Worm (Caenorhabditis elegans): ENCODE results near the gene tsfm-1.

tsfm-1 gene

DNA sequence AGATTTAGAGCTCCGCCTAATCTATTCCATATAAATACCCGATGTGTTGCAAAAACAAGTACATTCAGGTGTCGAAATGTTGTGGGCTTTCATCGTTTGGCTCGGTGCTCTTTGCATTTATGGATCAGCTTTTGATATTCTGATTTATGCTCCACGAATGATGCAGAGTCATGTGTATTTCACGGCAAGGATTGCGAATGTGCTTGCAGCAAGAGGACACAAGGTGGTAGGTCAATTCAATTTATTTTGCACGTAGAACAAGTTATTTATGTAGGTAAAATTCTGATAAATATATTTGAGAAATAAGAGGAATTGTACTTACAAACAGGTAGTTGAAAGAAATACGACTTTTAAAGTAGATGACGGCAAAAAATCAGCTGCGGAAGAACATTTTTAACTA lies 12.4 kb downstream of the tsfm-1 start, which contains the start of gene ugt-56:
Gene ugt-56 (plus strand): TSS at position 61 of the 400 bp plus-strand sequence.
- no peak for TF ChIP-seq hnd-1 (tag; optimal IDR thresholded peaks at IDR 0.05)
- TF ChIP-seq tbx-37 (GFP tag; conservative IDR thresholded peaks at IDR 0.05), result no peak
- TF ChIP-seq hmg-4 (GFP tag; optimal IDR thresholded peaks at IDR 0.05), result no peak
- TF ChIP-seq F13C5.2 (tag; optimal IDR thresholded peaks at IDR 0.05), result no peak

DNA sequence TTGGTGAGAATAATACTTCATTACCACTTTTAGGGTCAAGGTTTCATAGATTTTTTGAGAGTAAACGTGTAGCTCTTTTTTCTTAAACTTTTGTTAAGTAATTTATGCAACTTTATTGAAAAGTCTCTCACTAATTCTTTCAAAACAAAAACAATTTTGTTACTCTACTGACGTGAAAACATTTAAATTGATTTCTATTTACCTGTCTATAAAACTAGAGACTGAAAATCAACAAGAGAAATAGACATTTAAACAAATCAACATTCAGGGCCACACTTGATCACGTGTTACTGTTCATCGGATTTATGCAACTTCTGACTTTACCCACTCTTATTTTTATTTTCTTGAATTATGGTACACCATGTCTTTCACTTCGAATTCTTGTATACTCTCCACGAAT lies 15.0 kb downstream of the tsfm-1 start, which contains the start of gene ugt-55:
Gene ugt-55 (plus strand): TSS at position 301 of the 400 bp plus-strand sequence.
- TF ChIP-seq tbx-11 (GFP tag; IDR thresholded peaks at IDR 0.05), result no peak
- TF ChIP-seq F13C5.2 (tag; optimal IDR thresholded peaks at IDR 0.05), result no peak
- no peak for TF ChIP-seq tbx-37 (GFP tag; conservative IDR thresholded peaks at IDR 0.05)
- no peak for TF ChIP-seq hnd-1 (tag; optimal IDR thresholded peaks at IDR 0.05)

ce11 chrV:12255343-12255742 lies 16.0 kb downstream of the tsfm-1 start, which contains the start of gene T04H1.12:
TSS of gene T04H1.12 (plus strand) at chrV:12255643.
- TF ChIP-seq tbx-37 (GFP tag; conservative IDR thresholded peaks at IDR 0.05), result no peak
- no peak for TF ChIP-seq ceh-13 (GFP tag; optimal IDR thresholded peaks at IDR 0.05)
- TF ChIP-seq sea-1 (GFP tag; conservative IDR thresholded peaks at IDR 0.05), result no peak
- TF ChIP-seq hmbx-1 (tag; optimal IDR thresholded peaks at IDR 0.05), result no peak
- TF ChIP-seq scrt-1 (GFP tag; IDR thresholded peaks at IDR 0.05), result no peak
- TF ChIP-seq ceh-36 (tag; optimal IDR thresholded peaks at IDR 0.05), result no peak
- no peak for TF ChIP-seq hmg-4 (GFP tag; optimal IDR thresholded peaks at IDR 0.05)

DNA sequence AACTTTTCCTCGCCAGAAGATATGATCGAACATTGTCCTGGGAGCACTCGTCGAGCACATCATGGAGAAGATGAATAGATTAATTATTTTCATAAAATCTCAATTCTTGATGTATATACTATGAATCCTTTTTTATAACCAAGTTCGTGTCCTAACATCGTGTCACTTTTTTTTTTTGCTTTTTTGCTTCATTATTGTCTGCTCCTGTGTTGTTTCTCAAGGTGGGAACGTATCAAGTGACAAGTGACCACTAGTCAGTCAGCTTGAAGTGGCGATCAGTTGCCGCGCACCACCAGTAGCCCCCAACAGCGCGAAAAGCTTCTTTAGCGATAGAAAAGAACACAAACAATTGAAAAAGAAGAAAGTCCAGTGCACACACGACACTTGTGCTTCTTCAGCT lies 19.1 kb downstream of the tsfm-1 start, which contains the start of gene lrx-1:
Gene lrx-1 (plus strand): TSS at position 301 of the 400 bp plus-strand sequence.
- TF ChIP-seq tra-4 (tag; optimal IDR thresholded peaks at IDR 0.05), result no peak
- no peak for TF ChIP-seq flt-1 (GFP tag; IDR thresholded peaks at IDR 0.05)
- no peak for TF ChIP-seq B0310.2 (tag; optimal IDR thresholded peaks at IDR 0.05)
- no peak for TF ChIP-seq tbx-11 (GFP tag; IDR thresholded peaks at IDR 0.05)
- no peak for TF ChIP-seq ama-1 (optimal IDR thresholded peaks at IDR 0.05)

- TF ChIP-seq tbx-11 (GFP tag; IDR thresholded peaks at IDR 0.05) (no peak), hnd-1 (tag; optimal IDR thresholded peaks at IDR 0.05) (no peak), hmbx-1 (tag; optimal IDR thresholded peaks at IDR 0.05) (no peak), tra-4 (tag; optimal IDR thresholded peaks at IDR 0.05) (no peak), ceh-13 (GFP tag; optimal IDR thresholded peaks at IDR 0.05) (no peak), aly-1 (tag; optimal IDR thresholded peaks at IDR 0.05) (no peak), sea-1 (GFP tag; conservative IDR thresholded peaks at IDR 0.05) (no peak), F13C5.2 (tag; optimal IDR thresholded peaks at IDR 0.05) (no peak), pes-1 (GFP tag; IDR thresholded peaks at IDR 0.05) (no peak), B0310.2 (tag; optimal IDR thresholded peaks at IDR 0.05) (no peak), ceh-36 (tag; optimal IDR thresholded peaks at IDR 0.05) (no peak), hmg-4 (GFP tag; optimal IDR thresholded peaks at IDR 0.05) (no peak), flt-1 (GFP tag; IDR thresholded peaks at IDR 0.05) (no peak), ets-7 (tag; optimal IDR thresholded peaks at IDR 0.05) (no peak), ama-1 (optimal IDR thresholded peaks at IDR 0.05) (no peak), scrt-1 (GFP tag; IDR thresholded peaks at IDR 0.05) (no peak), tbx-37 (GFP tag; conservative IDR thresholded peaks at IDR 0.05) (no peak)
These were observed 20.3 kb downstream of the tsfm-1 start, which contains the start of gene T04H1.5 for ce11 chrV:12251041-12251440. TSS of gene T04H1.5 (plus strand) at chrV:12251341.

- TF ChIP-seq hnd-1 (tag; optimal IDR thresholded peaks at IDR 0.05) (no peak), tbx-37 (GFP tag; conservative IDR thresholded peaks at IDR 0.05) (no peak), hmbx-1 (tag; optimal IDR thresholded peaks at IDR 0.05) (no peak), tra-4 (tag; optimal IDR thresholded peaks at IDR 0.05) (no peak), ama-1 (optimal IDR thresholded peaks at IDR 0.05) (no peak), tbx-11 (GFP tag; IDR thresholded peaks at IDR 0.05) (no peak)
These were observed 25.4 kb downstream of the tsfm-1 start for ce11 chrV:12245777-12246452.

- TF ChIP-seq B0310.2 (tag; optimal IDR thresholded peaks at IDR 0.05) (no peak), tbx-37 (GFP tag; conservative IDR thresholded peaks at IDR 0.05) (no peak), ceh-13 (GFP tag; optimal IDR thresholded peaks at IDR 0.05) (no peak), pes-1 (GFP tag; IDR thresholded peaks at IDR 0.05) (no peak), aly-1 (tag; optimal IDR thresholded peaks at IDR 0.05) (no peak), ama-1 (optimal IDR thresholded peaks at IDR 0.05) (no peak), hmbx-1 (tag; optimal IDR thresholded peaks at IDR 0.05) (no peak), tra-4 (tag; optimal IDR thresholded peaks at IDR 0.05) (no peak), hmg-4 (GFP tag; optimal IDR thresholded peaks at IDR 0.05) (no peak), scrt-1 (GFP tag; IDR thresholded peaks at IDR 0.05) (no peak), sea-1 (GFP tag; conservative IDR thresholded peaks at IDR 0.05) (no peak), tbx-11 (GFP tag; IDR thresholded peaks at IDR 0.05) (no peak), hnd-1 (tag; optimal IDR thresholded peaks at IDR 0.05) (no peak), F13C5.2 (tag; optimal IDR thresholded peaks at IDR 0.05) (no peak), ceh-36 (tag; optimal IDR thresholded peaks at IDR 0.05) (no peak), flt-1 (GFP tag; IDR thresholded peaks at IDR 0.05) (no peak), ets-7 (tag; optimal IDR thresholded peaks at IDR 0.05) (no peak)
These were observed 26.2 kb downstream of the tsfm-1 start, which contains the start of the genes T04H1.13, slfl-5 and rad-50 for ce11 chrV:12244980-12245742. TSS of gene T04H1.13 (minus strand) at chrV:12245030. TSS of gene slfl-5 (minus strand) at chrV:12245044. TSS of gene rad-50 (plus strand) at chrV:12245646.

Data from whole organism, early embryonic.